Worm (Caenorhabditis elegans): ENCODE results near the gene egl-15.

The egl-15 gene

ce11 chrX:10979186-10979585 is 37.0 kb upstream of the egl-15 start, which contains the start of gene pxn-2:
TSS of gene pxn-2 (minus strand) at chrX:10979286.
- TF ChIP-seq ces-1 (GFP tag; optimal IDR thresholded peaks at IDR 0.05), result peak; percentile 38
- TF ChIP-seq sem-2 (GFP tag; optimal IDR thresholded peaks at IDR 0.05), result no peak
- no peak for TF ChIP-seq nhr-28 (tag; optimal IDR thresholded peaks at IDR 0.05)
- TF ChIP-seq mab-5 (tag; optimal IDR thresholded peaks at IDR 0.05), result no peak

- TF ChIP-seq nhr-76 (tag; optimal IDR thresholded peaks at IDR 0.05) (no peak), drap-1 (GFP tag; optimal IDR thresholded peaks at IDR 0.05) (no peak)
These were observed 34.8 kb upstream of the egl-15 start for ce11 chrX:10981374-10981773.

ce11 chrX:10982051-10982450 is 34.1 kb upstream of the egl-15 start, which contains the start of gene ver-4:
TSS of gene ver-4 (plus strand) at chrX:10982351.
- no peak for TF ChIP-seq mep-1 (tag; optimal IDR thresholded peaks at IDR 0.05)

ce11 chrX:10989286-10989685 is 26.9 kb upstream of the egl-15 start:
- TF ChIP-seq mab-5 (tag; optimal IDR thresholded peaks at IDR 0.05) (no peak), hlh-1 (tag; optimal IDR thresholded peaks at IDR 0.05) (peak; percentile 76), ceh-83 (GFP tag; optimal IDR thresholded peaks at IDR 0.05) (peak; percentile 16), nhr-237 (tag; optimal IDR thresholded peaks at IDR 0.05) (no peak), zip-8 (tag; optimal IDR thresholded peaks at IDR 0.05) (peak; percentile 78), nhr-2 (tag; optimal IDR thresholded peaks at IDR 0.05) (peak; percentile 81)

ce11 chrX:10990159-10990854 is 25.9 kb upstream of the egl-15 start:
- TF ChIP-seq unc-120 (tag; optimal IDR thresholded peaks at IDR 0.05; ENCODE audit: poor library complexity, severe bottlenecking), result no peak
- no peak for TF ChIP-seq mep-1 (tag; optimal IDR thresholded peaks at IDR 0.05)
- TF ChIP-seq nhr-76 (tag; optimal IDR thresholded peaks at IDR 0.05), result no peak
- no peak for TF ChIP-seq blmp-1 (tag; optimal IDR thresholded peaks at IDR 0.05)
- TF ChIP-seq elt-1 (tag; optimal IDR thresholded peaks at IDR 0.05; ENCODE audit: borderline replicate concordance, insufficient read depth), result peak; percentile 3
- peak; percentile 15 for TF ChIP-seq pha-4 (tag; optimal IDR thresholded peaks at IDR 0.05)
- TF ChIP-seq ztf-11 (tag; optimal IDR thresholded peaks at IDR 0.05), result no peak
- TF ChIP-seq flh-1 (GFP tag; optimal IDR thresholded peaks at IDR 0.05), result no peak
- TF ChIP-seq lin-13 (tag; optimal IDR thresholded peaks at IDR 0.05), result no peak
- TF ChIP-seq tbx-8 (GFP tag; optimal IDR thresholded peaks at IDR 0.05), result no peak
- TF ChIP-seq ceh-43 (GFP tag; optimal IDR thresholded peaks at IDR 0.05), result peak; percentile 23
- no peak for TF ChIP-seq zip-8 (tag; optimal IDR thresholded peaks at IDR 0.05)
- no peak for TF ChIP-seq ceh-83 (GFP tag; optimal IDR thresholded peaks at IDR 0.05)
- no peak for TF ChIP-seq nhr-237 (tag; optimal IDR thresholded peaks at IDR 0.05)
- TF ChIP-seq nhr-12 (tag; optimal IDR thresholded peaks at IDR 0.05), result no peak
- no peak for TF ChIP-seq lsy-2 (tag; optimal IDR thresholded peaks at IDR 0.05)
- TF ChIP-seq sptf-1 (tag; optimal IDR thresholded peaks at IDR 0.05), result peak; percentile 61
- no peak for TF ChIP-seq hlh-1 (tag; optimal IDR thresholded peaks at IDR 0.05)
- no peak for TF ChIP-seq drap-1 (GFP tag; optimal IDR thresholded peaks at IDR 0.05)
- no peak for TF ChIP-seq mab-5 (tag; optimal IDR thresholded peaks at IDR 0.05)
- no peak for TF ChIP-seq snpc-4 (tag; optimal IDR thresholded peaks at IDR 0.05)
- TF ChIP-seq cnd-1 (tag; optimal IDR thresholded peaks at IDR 0.05), result peak; percentile 28
- peak; percentile 25 for TF ChIP-seq elt-3 (tag; optimal IDR thresholded peaks at IDR 0.05)
- TF ChIP-seq lin-32 (GFP tag; optimal IDR thresholded peaks at IDR 0.05), result no peak
- no peak for TF ChIP-seq unc-39 (tag; optimal IDR thresholded peaks at IDR 0.05)
- TF ChIP-seq sem-2 (GFP tag; optimal IDR thresholded peaks at IDR 0.05), result no peak
- TF ChIP-seq nhr-2 (tag; optimal IDR thresholded peaks at IDR 0.05), result peak; percentile 96
- TF ChIP-seq mls-2 (tag; optimal IDR thresholded peaks at IDR 0.05), result peak; percentile 75
- TF ChIP-seq ham-2 (GFP tag; optimal IDR thresholded peaks at IDR 0.05), result peak; percentile 84
- peak; percentile 8 for TF ChIP-seq unc-62 (GFP tag; optimal IDR thresholded peaks at IDR 0.05)
- no peak for TF ChIP-seq ceh-39 (tag; optimal IDR thresholded peaks at IDR 0.05)
- TF ChIP-seq nhr-28 (tag; optimal IDR thresholded peaks at IDR 0.05), result no peak
- TF ChIP-seq ces-1 (GFP tag; optimal IDR thresholded peaks at IDR 0.05), result no peak
- TF ChIP-seq bed-3 (GFP tag; optimal IDR thresholded peaks at IDR 0.05), result no peak
- peak; percentile 24 for TF ChIP-seq M03D4.4 (tag; optimal IDR thresholded peaks at IDR 0.05)

All from whole organism, mixed stage, embryonic.